Fruit fly (Drosophila melanogaster) whole organism, embryonic: ENCODE measurements around the gene psh.
A peak's percentile ranks its signal among the peaks of the same experiment; 100 is the strongest.

ENCODE experiments used
- CG10959 ChIP-seq: fragments of 200-800 bp; sonication (Bioruptor generic); IDR thresholded peaks from 2 replicates; pipeline ENCODE4 v1.3.6; 2022; ENCODE audit warnings: missing biosample characterization, missing genetic modification characterization
- CG12155 ChIP-seq: fragments of 200-800 bp; sonication (Bioruptor generic); optimal IDR thresholded peaks from 3 replicates; lab custom pipeline; 2016; ENCODE audit warnings: missing biosample characterization, missing genetic modification characterization
- CG13287 ChIP-seq: fragments of 200-800 bp; sonication (Bioruptor generic); IDR thresholded peaks from 2 replicates; pipeline ENCODE4 v1.3.6; 2022; ENCODE audit warnings: missing biosample characterization, missing genetic modification characterization; ENCODE audit not compliant: partially characterized antibody
- CG15514 ChIP-seq: fragments of 200-800 bp; sonication (Bioruptor generic); optimal IDR thresholded peaks from 3 replicates; lab custom pipeline; 2017; ENCODE audit warnings: missing biosample characterization, missing genetic modification characterization, mild to moderate bottlenecking, moderate library complexity, missing genetic modification reagents
- CG1832 ChIP-seq: fragments of 200-800 bp; sonication (Bioruptor generic); optimal IDR thresholded peaks from 2 replicates; lab custom pipeline; 2017; ENCODE audit warnings: missing biosample characterization, mild to moderate bottlenecking, missing genetic modification characterization, inconsistent platforms
- CG18764 ChIP-seq: fragments of 200-800 bp; sonication (Bioruptor generic); optimal IDR thresholded peaks from 3 replicates; lab custom pipeline; 2016; ENCODE audit warnings: missing biosample characterization, missing genetic modification characterization
- CG2202 ChIP-seq: fragments of 200-800 bp; sonication (Bioruptor generic); optimal IDR thresholded peaks from 2 replicates; lab custom pipeline; 2018; ENCODE audit warnings: missing biosample characterization, mild to moderate bottlenecking, missing genetic modification characterization
- CG30431 ChIP-seq: fragments of 200-800 bp; sonication (Bioruptor generic); optimal IDR thresholded peaks from 2 replicates; lab custom pipeline; 2017; ENCODE audit warnings: missing biosample characterization, missing genetic modification characterization
- CG31388 ChIP-seq: fragments of 200-800 bp; sonication (Bioruptor generic); optimal IDR thresholded peaks from 2 replicates; lab custom pipeline; 2016; ENCODE audit warnings: missing biosample characterization, missing genetic modification characterization
- CG33213 ChIP-seq: fragments of 200-800 bp; sonication (Bioruptor generic); optimal IDR thresholded peaks from 3 replicates; lab custom pipeline; 2016; ENCODE audit warnings: missing biosample characterization, missing genetic modification characterization
- CG33557 ChIP-seq: fragments of 200-800 bp; sonication (Bioruptor generic); optimal IDR thresholded peaks from 2 replicates; lab custom pipeline; 2019; ENCODE audit warnings: missing biosample characterization, mild to moderate bottlenecking, missing genetic modification characterization, moderate library complexity
- CG3407 ChIP-seq: fragments of 200-800 bp; sonication (Bioruptor generic); optimal IDR thresholded peaks from 2 replicates; lab custom pipeline; 2018; ENCODE audit warnings: missing biosample characterization, mild to moderate bottlenecking, missing genetic modification characterization
- CG3838 ChIP-seq: fragments of 200-800 bp; sonication (Bioruptor generic); optimal IDR thresholded peaks from 3 replicates; lab custom pipeline; 2016; ENCODE audit warnings: missing biosample characterization, missing genetic modification characterization
- CG4424 ChIP-seq: fragments of 200-800 bp; sonication (Bioruptor generic); optimal IDR thresholded peaks from 3 replicates; lab custom pipeline; 2016; ENCODE audit warnings: missing biosample characterization, missing genetic modification characterization
- CG8478 ChIP-seq: fragments of >200 bp; optimal IDR thresholded peaks from 2 replicates; lab custom pipeline; 2018
- Chrac-16 ChIP-seq: fragments of 200-800 bp; sonication (Bioruptor generic); optimal IDR thresholded peaks from 3 replicates; lab custom pipeline; 2016; ENCODE audit warnings: missing biosample characterization, missing genetic modification characterization
- CoRest ChIP-seq: fragments of 200-800 bp; sonication (Bioruptor generic); optimal IDR thresholded peaks from 3 replicates; lab custom pipeline; 2018; ENCODE audit warnings: missing biosample characterization, mild to moderate bottlenecking, missing genetic modification characterization, moderate library complexity
- Deaf1 ChIP-seq: fragments of 200-800 bp; optimal IDR thresholded peaks from 3 replicates; lab custom pipeline; 2019; ENCODE audit warnings: missing biosample characterization, mild to moderate bottlenecking, missing genetic modification characterization, moderate library complexity
- Dip3 ChIP-seq: fragments of 200-800 bp; sonication (Bioruptor generic); optimal IDR thresholded peaks from 3 replicates; lab custom pipeline; 2016; ENCODE audit warnings: missing biosample characterization, missing genetic modification characterization
- E2f1 ChIP-seq: fragments of 200-800 bp; sonication (Bioruptor generic); IDR thresholded peaks from 2 replicates; pipeline ENCODE4 v1.3.6; 2022; ENCODE audit warnings: missing biosample characterization, missing genetic modification characterization
- H15 ChIP-seq: fragments of 200-800 bp; sonication (Bioruptor generic); IDR thresholded peaks from 3 replicates; pipeline ENCODE4 v1.3.6; 2022; ENCODE audit warnings: missing biosample characterization, missing genetic modification characterization
- Jarid2 ChIP-seq: fragments of 200-800 bp; sonication (Bioruptor generic); optimal IDR thresholded peaks from 3 replicates; lab custom pipeline; 2017; ENCODE audit warnings: mild to moderate bottlenecking, missing biosample characterization, missing genetic modification reagents, missing genetic modification characterization
- Med ChIP-seq: fragments of 200-800 bp; sonication (Bioruptor generic); peaks from one replicate; lab custom pipeline; 2016; ENCODE audit warnings: missing biosample characterization, missing genetic modification characterization, mild to moderate bottlenecking, inconsistent platforms, moderate library complexity
- Nf-YC ChIP-seq: fragments of 200-800 bp; optimal IDR thresholded peaks from 3 replicates; lab custom pipeline; 2019; ENCODE audit warnings: missing biosample characterization, mild to moderate bottlenecking, missing genetic modification characterization, moderate library complexity
- Optix ChIP-seq: fragments of 200-800 bp; sonication (Bioruptor generic); IDR thresholded peaks from 3 replicates; pipeline ENCODE4 v1.3.6; 2022; ENCODE audit warnings: missing biosample characterization, missing genetic modification characterization
- Sox100B ChIP-seq: fragments of 200-800 bp; sonication (Bioruptor generic); optimal IDR thresholded peaks from 3 replicates; lab custom pipeline; 2018; ENCODE audit warnings: missing biosample characterization, mild to moderate bottlenecking, missing genetic modification characterization
- TFAM ChIP-seq: fragments of 200-800 bp; sonication (Bioruptor generic); optimal IDR thresholded peaks from 2 replicates; lab custom pipeline; 2017; ENCODE audit warnings: missing biosample characterization, missing genetic modification characterization, inconsistent platforms
- Trl ChIP-seq, 3 experiments: fragments of >200 bp in 2 of 3; fragments of 200-800 bp in 1 of 3; sonication (Bioruptor generic) in 1 of 3; optimal IDR thresholded peaks; 2 replicates in 1 of 3; 3 replicates in 2 of 3; lab custom pipeline; 2016 to 2017; ENCODE audit warnings: missing biosample characterization in 1 of 3, missing genetic modification characterization in 1 of 3
- abd-A ChIP-seq: fragments of 200-800 bp; sonication (Bioruptor generic); optimal IDR thresholded peaks from 3 replicates; lab custom pipeline; 2019; ENCODE audit warnings: missing biosample characterization, mild to moderate bottlenecking, missing genetic modification characterization, moderate library complexity
- bab2 ChIP-seq: fragments of 200-800 bp; sonication (Bioruptor generic); optimal IDR thresholded peaks from 2 replicates; lab custom pipeline; 2016; ENCODE audit warnings: missing biosample characterization, missing genetic modification characterization
- bsh ChIP-seq, 2 experiments: fragments of 200-800 bp; sonication (Bioruptor generic); optimal IDR thresholded peaks; 2 replicates each; lab custom pipeline; 2017 to 2018; ENCODE audit warnings: mild to moderate bottlenecking in 2 of 2, missing biosample characterization in 2 of 2, missing genetic modification characterization in 2 of 2, moderate library complexity in 1 of 2
- ci ChIP-seq: fragments of 200-800 bp; sonication (Bioruptor generic); IDR thresholded peaks from 3 replicates; pipeline ENCODE4 v1.3.6; 2022; ENCODE audit warnings: missing biosample characterization, missing genetic modification characterization
- cwo ChIP-seq: fragments of 200-800 bp; sonication (Bioruptor generic); optimal IDR thresholded peaks from 3 replicates; lab custom pipeline; 2017; ENCODE audit warnings: missing biosample characterization, missing genetic modification characterization, mild to moderate bottlenecking, moderate library complexity, missing genetic modification reagents
- fu2 ChIP-seq: fragments of 200-800 bp; sonication (Bioruptor generic); optimal IDR thresholded peaks from 2 replicates; lab custom pipeline; 2016; ENCODE audit warnings: missing biosample characterization, missing genetic modification characterization
- h ChIP-seq: fragments of >200 bp; optimal IDR thresholded peaks from 2 replicates; lab custom pipeline; 2017
- hkb ChIP-seq, 2 experiments: fragments of 200-800 bp in 1 of 2; fragments of >200 bp in 1 of 2; sonication (Bioruptor generic) in 1 of 2; IDR thresholded peaks in 1 of 2; optimal IDR thresholded peaks in 1 of 2; 2 replicates each; pipeline versions ENCODE4 v1.3.6 to Lab custom; 2017 to 2022; ENCODE audit warnings: missing biosample characterization in 1 of 2, missing genetic modification characterization in 1 of 2
- inv ChIP-seq: fragments of 200-800 bp; sonication (Bioruptor generic); IDR thresholded peaks from 2 replicates; pipeline ENCODE4 v1.3.6; 2022; ENCODE audit warnings: missing biosample characterization, missing genetic modification characterization; ENCODE audit not compliant: partially characterized antibody
- kah ChIP-seq: fragments of 200-800 bp; sonication (Bioruptor generic); optimal IDR thresholded peaks from 2 replicates; lab custom pipeline; 2018; ENCODE audit warnings: missing biosample characterization, mild to moderate bottlenecking, missing genetic modification characterization
- kay ChIP-seq: fragments of 200-800 bp; sonication (Bioruptor generic); optimal IDR thresholded peaks from 2 replicates; lab custom pipeline; 2016; ENCODE audit warnings: missing biosample characterization, missing genetic modification characterization
- mirr ChIP-seq: fragments of 200-800 bp; sonication (Bioruptor generic); optimal IDR thresholded peaks from 3 replicates; lab custom pipeline; 2018; ENCODE audit warnings: missing biosample characterization, mild to moderate bottlenecking, missing genetic modification characterization
- nerfin-1 ChIP-seq: fragments of 200-800 bp; sonication (Bioruptor generic); optimal IDR thresholded peaks from 3 replicates; lab custom pipeline; 2019; ENCODE audit warnings: missing biosample characterization, mild to moderate bottlenecking, missing genetic modification characterization, moderate library complexity
- nmo ChIP-seq: fragments of 200-800 bp; sonication (Bioruptor generic); optimal IDR thresholded peaks from 2 replicates; lab custom pipeline; 2018; ENCODE audit warnings: missing biosample characterization, mild to moderate bottlenecking, missing genetic modification characterization, moderate library complexity
- nom ChIP-seq: fragments of 200-800 bp; sonication (Bioruptor generic); optimal IDR thresholded peaks from 2 replicates; lab custom pipeline; 2017; ENCODE audit warnings: missing biosample characterization, missing genetic modification characterization, mild to moderate bottlenecking, moderate library complexity, missing genetic modification reagents
- pros ChIP-seq: fragments of 200-800 bp; sonication (Bioruptor generic); optimal IDR thresholded peaks from 3 replicates; lab custom pipeline; 2019; ENCODE audit warnings: missing biosample characterization, mild to moderate bottlenecking, missing genetic modification characterization, moderate library complexity
- seq ChIP-seq: fragments of 200-800 bp; sonication (Bioruptor generic); IDR thresholded peaks from 2 replicates; pipeline ENCODE4 v1.3.6; 2022; ENCODE audit warnings: missing biosample characterization, missing genetic modification characterization
- sqz ChIP-seq: fragments of 200-800 bp; sonication (Bioruptor generic); optimal IDR thresholded peaks from 3 replicates; lab custom pipeline; 2018; ENCODE audit warnings: missing biosample characterization, mild to moderate bottlenecking, missing genetic modification characterization
- ttk ChIP-seq: fragments of 200-800 bp; sonication (Bioruptor generic); IDR thresholded peaks from 2 replicates; pipeline ENCODE4 v2.1.2; 2022; ENCODE audit warnings: missing biosample characterization, missing genetic modification characterization
- twi ChIP-seq: fragments of 200-800 bp; optimal IDR thresholded peaks from 2 replicates; lab custom pipeline; 2019; ENCODE audit warnings: missing biosample characterization, mild to moderate bottlenecking, missing genetic modification characterization, moderate library complexity
- unc-4 ChIP-seq: fragments of 200-800 bp; sonication (Bioruptor generic); IDR thresholded peaks from 2 replicates; pipeline ENCODE4 v1.3.6; 2022; ENCODE audit warnings: missing biosample characterization, missing genetic modification characterization; ENCODE audit not compliant: partially characterized antibody
- vnd ChIP-seq: fragments of 200-800 bp; sonication (Bioruptor generic); IDR thresholded peaks from 3 replicates; pipeline ENCODE4 v1.3.6; 2022; ENCODE audit warnings: missing biosample characterization, missing genetic modification characterization; ENCODE audit not compliant: partially characterized antibody

psh gene

DNA sequence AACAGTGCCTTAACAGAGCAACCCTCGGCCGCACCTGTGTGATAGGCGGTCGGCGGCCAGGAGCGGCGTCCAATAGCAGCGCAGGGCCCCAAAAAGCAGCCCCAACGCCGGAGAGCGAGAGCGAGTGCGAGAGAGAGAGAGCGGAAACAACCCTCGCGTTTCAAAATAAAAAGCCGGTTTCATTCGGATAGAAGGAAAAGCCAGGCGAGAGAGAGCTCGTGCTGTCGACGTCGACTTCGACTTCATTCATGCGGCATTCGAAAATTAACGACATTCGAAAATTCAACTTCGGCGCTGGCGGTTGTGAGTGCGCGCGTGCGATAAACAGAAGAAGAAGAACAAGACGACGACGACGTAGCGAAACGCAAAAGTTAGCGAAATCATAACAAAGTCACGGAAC is 47.7 kb upstream of the psh start (continued):
- TF ChIP-seq CG13287 (peak; percentile 29; the same call in 1 of the 2 replicates), CG3407 (GFP tag; lab: Kevin White, UChicago) (no peak), Sox100B (GFP tag; lab: Kevin White, UChicago) (no peak), Deaf1 (tag; lab: Kevin White, UChicago) (peak; percentile 95), abd-A (peak; percentile 55), Chrac-16 (GFP tag; lab: Kevin White, UChicago) (no peak), CG10959 (GFP tag; lab: Robert Waterston, UW) (no peak), E2f1 (GFP tag; lab: Robert Waterston, UW) (no peak), CG31388 (GFP tag; lab: Kevin White, UChicago) (no peak), CoRest (tag; lab: Kevin White, UChicago) (no peak), CG3838 (GFP tag; lab: Kevin White, UChicago) (no peak), Trl (optimal IDR thresholded peaks at IDR 0.05; lab: Kevin White, UChicago) (peak; percentile 80 to 91), Trl (GFP tag; optimal IDR thresholded peaks at IDR 0.05; lab: Kevin White, UChicago) (peak; percentile 7), nerfin-1 (peak; percentile 23), TFAM (GFP tag; lab: Kevin White, UChicago) (no peak), CG8478 (lab: Kevin White, UChicago) (no peak), CG15514 (GFP tag; lab: Kevin White, UChicago) (no peak), ttk (GFP tag; lab: Robert Waterston, UW) (peak; percentile 67; the same call in 1 of the 2 replicates), unc-4 (GFP tag; lab: Robert Waterston, UW) (0 out of 2 replicates have a peak, but pooled peaks have one; percentile 32), mirr (GFP tag; lab: Kevin White, UChicago) (peak; percentile 1), CG18764 (no peak), h (lab: Kevin White, UChicago) (no peak), CG4424 (no peak), bab2 (GFP tag; lab: Kevin White, UChicago) (no peak), ci (GFP tag; lab: Robert Waterston, UW) (peak; percentile 30; the same call in 1 of the 3 replicates), hkb (optimal IDR thresholded peaks at IDR 0.05; lab: Kevin White, UChicago) (no peak), hkb (GFP tag; IDR thresholded peaks at IDR 0.05; lab: Robert Waterston, UW) (no peak), CG2202 (tag; lab: Kevin White, UChicago) (no peak), nom (GFP tag; lab: Kevin White, UChicago) (peak; percentile 38), Optix (GFP tag; lab: Robert Waterston, UW) (no peak), fu2 (GFP tag; lab: Kevin White, UChicago) (no peak), CG33557 (GFP tag; lab: Kevin White, UChicago) (no peak), seq (peak; percentile 33; the same call in 1 of the 2 replicates), inv (GFP tag; lab: Robert Waterston, UW) (peak; percentile 14; the same call in 1 of the 2 replicates), bsh (GFP tag; optimal IDR thresholded peaks at IDR 0.05; lab: Kevin White, UChicago) (no peak), CG1832 (GFP tag; lab: Kevin White, UChicago) (peak; percentile 45), Dip3 (GFP tag; lab: Kevin White, UChicago) (no peak), CG33213 (GFP tag; lab: Kevin White, UChicago) (no peak), kah (GFP tag; lab: Kevin White, UChicago) (peak; percentile 24), CG12155 (GFP tag; lab: Kevin White, UChicago) (no peak), CG30431 (no peak), cwo (GFP tag; lab: Kevin White, UChicago) (no peak), vnd (GFP tag; lab: Robert Waterston, UW) (no peak), Med (peak; percentile 76), pros (GFP tag; lab: Kevin White, UChicago) (peak; percentile 71), Nf-YC (peak; percentile 96), Jarid2 (GFP tag; lab: Kevin White, UChicago) (peak; percentile 73), twi (tag; lab: Kevin White, UChicago) (no peak), sqz (GFP tag; lab: Kevin White, UChicago) (no peak), H15 (GFP tag; lab: Robert Waterston, UW) (no peak), nmo (no peak), kay (no peak)
